Worm (Caenorhabditis elegans): ENCODE results near the gene C45H4.21.
"Not testable (repeated sequence)": the region's sequence is repeated elsewhere in the genome, so short reads cannot be mapped to it uniquely, and the experiment has no call there.

C45H4.21 gene

ce11 chrV:2146795-2147194, 2.5 kb downstream of the C45H4.21 start, which contains the start of gene srbc-20:
Gene srbc-20 (plus strand): TSS chrV:2147095.
- TF ChIP-seq nhr-237 (tag; optimal IDR thresholded peaks at IDR 0.05) (no peak), nhr-28 (tag; optimal IDR thresholded peaks at IDR 0.05) (no peak), fkh-2 (tag; optimal IDR thresholded peaks at IDR 0.05) (no peak), nhr-23 (tag; optimal IDR thresholded peaks at IDR 0.05) (no peak), sea-2 (GFP tag; optimal IDR thresholded peaks at IDR 0.05) (no peak), skn-1 (tag; optimal IDR thresholded peaks at IDR 0.05) (no peak), nhr-76 (tag; optimal IDR thresholded peaks at IDR 0.05) (no peak), pha-4 (tag; optimal IDR thresholded peaks at IDR 0.05) (no peak), ceh-82 (tag; optimal IDR thresholded peaks at IDR 0.05) (no peak), nfya-1 (tag; optimal IDR thresholded peaks at IDR 0.05; ENCODE audit: insufficient read depth) (no peak), nhr-77 (tag; optimal IDR thresholded peaks at IDR 0.05) (no peak), R02D3.7 (tag; optimal IDR thresholded peaks at IDR 0.05) (no peak), unc-62 (GFP tag; optimal IDR thresholded peaks at IDR 0.05) (no peak), egl-5 (tag; optimal IDR thresholded peaks at IDR 0.05) (no peak), nhr-43 (tag; optimal IDR thresholded peaks at IDR 0.05; ENCODE audit: poor library complexity, severe bottlenecking) (no peak)

DNA sequence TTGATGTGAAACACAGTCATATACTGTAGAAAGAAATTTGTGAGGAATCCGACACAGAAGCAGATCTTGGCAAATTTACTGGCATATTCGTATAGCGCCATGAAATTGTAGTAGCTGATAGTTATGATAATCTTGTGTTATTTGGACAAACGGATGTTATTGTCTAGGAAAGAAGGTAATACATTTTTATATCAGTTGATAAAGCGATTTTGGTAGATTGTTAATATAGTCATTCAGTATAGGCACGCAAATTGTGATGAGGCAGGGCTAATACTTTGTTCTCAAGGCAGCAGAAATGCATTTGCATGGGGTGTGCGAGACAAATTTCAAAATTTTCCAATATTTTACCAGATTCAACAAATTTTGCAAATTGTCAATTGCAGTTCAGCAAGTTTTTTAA, 3.3 kb downstream of the C45H4.21 start, which contains the start of gene str-52:
Gene str-52, minus strand, starts transcription at position 101 of the 400 bp plus-strand sequence.
- TF ChIP-seq nhr-12 (tag; optimal IDR thresholded peaks at IDR 0.05), result no peak
- TF ChIP-seq elt-3 (tag; optimal IDR thresholded peaks at IDR 0.05), result no peak
- no peak for TF ChIP-seq aly-2 (tag; optimal IDR thresholded peaks at IDR 0.05)
- no peak for TF ChIP-seq nhr-76 (tag; optimal IDR thresholded peaks at IDR 0.05)
- TF ChIP-seq nhr-237 (tag; optimal IDR thresholded peaks at IDR 0.05), result no peak
- no peak for TF ChIP-seq ceh-9 (tag; optimal IDR thresholded peaks at IDR 0.05)
- no peak for TF ChIP-seq egl-5 (tag; optimal IDR thresholded peaks at IDR 0.05)
- TF ChIP-seq jun-1 (tag; optimal IDR thresholded peaks at IDR 0.05), result no peak
- TF ChIP-seq snpc-4 (tag; optimal IDR thresholded peaks at IDR 0.05), result no peak
- no peak for TF ChIP-seq hmg-11 (tag; optimal IDR thresholded peaks at IDR 0.05)
- no peak for TF ChIP-seq tbx-2 (tag; optimal IDR thresholded peaks at IDR 0.05)
- no peak for TF ChIP-seq unc-39 (tag; optimal IDR thresholded peaks at IDR 0.05)
- no peak for TF ChIP-seq unc-62 (GFP tag; optimal IDR thresholded peaks at IDR 0.05)
- no peak for TF ChIP-seq pha-4 (tag; optimal IDR thresholded peaks at IDR 0.05)
- TF ChIP-seq elt-1 (tag; optimal IDR thresholded peaks at IDR 0.05), result no peak
- TF ChIP-seq fkh-10 (GFP tag; optimal IDR thresholded peaks at IDR 0.05), result no peak
- no peak for TF ChIP-seq ztf-4 (tag; optimal IDR thresholded peaks at IDR 0.05)
- TF ChIP-seq nfya-1 (tag; optimal IDR thresholded peaks at IDR 0.05; ENCODE audit: insufficient read depth), result no peak

DNA sequence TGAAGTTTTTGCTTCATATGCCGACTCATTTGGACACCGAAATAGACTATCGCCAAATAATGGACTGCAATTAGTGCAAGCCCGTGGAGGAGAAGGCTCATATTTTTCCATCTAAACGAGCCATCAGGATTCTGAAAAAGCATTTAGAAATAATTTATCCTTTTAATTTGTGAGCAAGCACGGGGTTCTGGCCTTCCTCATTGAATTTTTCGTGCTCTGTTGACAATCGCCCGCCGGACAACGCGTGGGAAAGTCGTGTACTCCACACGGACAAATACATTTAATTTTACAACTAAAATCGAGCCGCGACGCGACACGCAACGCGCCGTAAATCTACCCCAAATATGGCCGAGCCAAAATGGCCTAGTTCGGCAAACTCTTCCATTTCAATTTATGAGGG, 4.9 kb downstream of the C45H4.21 start, which contains the start of gene F22F7.12:
Gene F22F7.12, minus strand, starts transcription at position 101 of the 400 bp plus-strand sequence.
- not testable (repeated sequence) for TF ChIP-seq fkh-2 (tag; optimal IDR thresholded peaks at IDR 0.05); nfya-1 (tag; optimal IDR thresholded peaks at IDR 0.05; ENCODE audit: insufficient read depth); jun-1 (tag; optimal IDR thresholded peaks at IDR 0.05)

DNA sequence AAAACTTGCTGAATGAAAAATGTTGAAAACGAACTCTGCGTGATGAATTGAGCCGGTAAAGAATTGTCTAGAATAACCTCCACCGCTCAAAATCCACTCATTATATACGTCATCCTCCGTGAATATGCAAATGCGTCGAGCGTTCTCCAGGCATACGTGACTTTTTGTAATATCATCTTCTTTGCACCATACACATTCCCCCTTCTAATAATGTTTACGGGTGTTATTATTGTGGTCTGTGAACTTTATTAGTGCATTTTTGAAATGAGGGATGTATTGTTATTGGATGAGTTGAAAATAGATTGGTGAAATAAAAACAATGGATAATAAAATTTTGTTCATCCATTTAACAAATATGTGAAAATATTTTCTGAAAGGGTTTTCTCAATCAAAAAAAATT, 9.4 kb downstream of the C45H4.21 start, which contains the start of gene F22F7.7:
Gene F22F7.7, minus strand, starts transcription at position 125 of the 400 bp plus-strand sequence.
- TF ChIP-seq sea-2 (GFP tag; optimal IDR thresholded peaks at IDR 0.05) (no peak), zag-1 (tag; optimal IDR thresholded peaks at IDR 0.05) (no peak), nhr-237 (tag; optimal IDR thresholded peaks at IDR 0.05) (no peak), skn-1 (tag; optimal IDR thresholded peaks at IDR 0.05) (no peak), nhr-12 (tag; optimal IDR thresholded peaks at IDR 0.05) (no peak), egl-27 (tag; optimal IDR thresholded peaks at IDR 0.05) (no peak), nhr-11 (tag; optimal IDR thresholded peaks at IDR 0.05) (no peak)

- no peak for TF ChIP-seq fkh-2 (tag; optimal IDR thresholded peaks at IDR 0.05)
- TF ChIP-seq jun-1 (tag; optimal IDR thresholded peaks at IDR 0.05), result peak; percentile 28
These were observed 11.0 kb downstream of the C45H4.21 start for ce11 chrV:2138287-2138686.

DNA sequence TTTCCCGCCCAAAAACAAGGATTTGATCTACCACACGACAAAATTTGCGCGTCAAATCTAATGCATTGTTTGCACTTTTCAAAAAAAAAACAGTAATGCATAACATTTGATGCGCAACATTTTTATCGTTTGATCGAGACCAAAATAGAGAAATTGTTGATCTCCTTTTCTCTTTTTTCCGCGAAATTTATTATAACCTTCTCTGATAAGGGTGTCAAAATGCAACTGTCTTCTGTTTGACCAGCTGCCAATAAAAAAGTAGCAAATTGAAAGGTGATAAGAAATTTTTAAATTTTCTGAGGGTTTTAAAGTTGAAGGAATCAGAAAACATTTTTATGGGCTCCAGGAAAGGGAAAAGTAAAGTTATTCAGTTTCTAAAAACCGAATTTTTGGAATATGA, 12.3 kb downstream of the C45H4.21 start:
- TF ChIP-seq egl-5 (tag; optimal IDR thresholded peaks at IDR 0.05) (no peak), zag-1 (tag; optimal IDR thresholded peaks at IDR 0.05) (no peak), tbx-2 (tag; optimal IDR thresholded peaks at IDR 0.05) (no peak), nhr-76 (tag; optimal IDR thresholded peaks at IDR 0.05) (peak; percentile 59), jun-1 (tag; optimal IDR thresholded peaks at IDR 0.05) (no peak), elt-2 (tag; optimal IDR thresholded peaks at IDR 0.05) (peak; percentile 10), fos-1 (tag; optimal IDR thresholded peaks at IDR 0.05) (no peak), nhr-43 (tag; optimal IDR thresholded peaks at IDR 0.05; ENCODE audit: poor library complexity, severe bottlenecking) (no peak), eor-1 (tag; optimal IDR thresholded peaks at IDR 0.05) (no peak), ceh-9 (tag; optimal IDR thresholded peaks at IDR 0.05) (no peak)

Measured in whole organism, L3 larva.